Worm (Caenorhabditis elegans): ENCODE data around the gene nra-3.

DNA sequence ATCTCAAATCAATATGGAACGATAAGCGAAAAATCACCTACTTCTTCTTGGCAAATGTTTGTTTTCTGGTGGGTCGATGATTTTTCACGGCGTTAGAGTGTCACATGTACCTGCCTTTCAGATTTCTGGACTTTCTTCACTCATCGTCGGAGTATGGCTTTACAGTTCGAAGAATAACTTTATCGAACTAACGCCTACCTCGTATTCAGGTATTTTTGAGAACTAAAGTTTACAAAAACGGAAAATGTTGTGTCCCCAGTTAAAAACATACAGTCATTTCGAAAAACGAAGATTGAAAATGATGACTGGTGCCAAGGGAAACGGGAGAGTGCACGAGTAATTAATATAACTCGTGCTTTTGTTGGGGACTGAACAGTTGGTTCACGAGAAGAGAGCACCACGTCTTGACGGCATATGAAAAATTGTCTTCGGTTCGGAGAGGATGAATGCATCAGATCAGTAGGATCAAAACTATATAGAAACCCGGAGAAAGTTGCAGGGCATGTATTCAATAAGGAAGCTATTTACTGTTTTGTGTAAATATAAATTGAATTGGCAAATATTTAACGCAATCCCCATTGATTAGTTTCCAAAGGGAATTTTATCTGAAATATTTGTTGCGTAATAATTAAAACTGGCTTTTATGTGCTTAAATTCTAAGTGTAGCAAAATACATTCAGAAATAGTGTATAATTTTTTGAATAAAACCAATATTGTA is 2.2 kb upstream of the nra-3 start:
- TF ChIP-seq sptf-1 (tag; optimal IDR thresholded peaks at IDR 0.05) (no peak), unc-62 (GFP tag; optimal IDR thresholded peaks at IDR 0.05) (no peak), nhr-12 (tag; optimal IDR thresholded peaks at IDR 0.05) (no peak), nhr-237 (tag; optimal IDR thresholded peaks at IDR 0.05) (no peak), mls-2 (tag; optimal IDR thresholded peaks at IDR 0.05) (no peak), unc-39 (tag; optimal IDR thresholded peaks at IDR 0.05) (no peak), lsy-2 (tag; optimal IDR thresholded peaks at IDR 0.05) (no peak), nhr-76 (tag; optimal IDR thresholded peaks at IDR 0.05) (no peak), bed-3 (GFP tag; optimal IDR thresholded peaks at IDR 0.05) (no peak)

All from whole organism, mixed stage, embryonic.